Worm (Caenorhabditis elegans) whole organism, early embryonic: ENCODE data around the gene srz-71.

Experiments used
- B0310.2 ChIP-seq: sonication (generic microtip); optimal IDR thresholded peaks from 2 replicates; lab custom pipeline; 2016; ENCODE audit warnings: mild to moderate bottlenecking, missing genetic modification characterization, missing compliant biosample characterization
- aly-1 ChIP-seq: sonication (generic microtip); optimal IDR thresholded peaks from 2 replicates; lab custom pipeline; 2016; ENCODE audit warnings: missing genetic modification characterization, missing compliant biosample characterization
- ama-1 ChIP-seq: fragments of 150-350 bp; optimal IDR thresholded peaks from 2 replicates; lab custom pipeline; 2014
- ceh-13 ChIP-seq: fragments of 200-800 bp; sonication (Bioruptor generic); optimal IDR thresholded peaks from 2 replicates; lab custom pipeline; 2018; ENCODE audit warnings: mild to moderate bottlenecking, missing genetic modification characterization, missing compliant biosample characterization
- ceh-36 ChIP-seq: sonication (generic microtip); optimal IDR thresholded peaks from 2 replicates; lab custom pipeline; 2016; ENCODE audit warnings: missing genetic modification characterization, inconsistent platforms, missing compliant biosample characterization
- ets-7 ChIP-seq: sonication (generic microtip); optimal IDR thresholded peaks from 2 replicates; lab custom pipeline; 2016; ENCODE audit warnings: missing genotype, missing genetic modification characterization, missing compliant biosample characterization
- flt-1 ChIP-seq: fragments of 200-800 bp; sonication (Bioruptor generic); IDR thresholded peaks from 2 replicates; pipeline ENCODE4 v1.3.6; 2022; ENCODE audit warnings: missing genetic modification characterization, missing compliant biosample characterization
- hnd-1 ChIP-seq: sonication (generic microtip); optimal IDR thresholded peaks from 2 replicates; lab custom pipeline; 2016; ENCODE audit warnings: missing genetic modification characterization, missing compliant biosample characterization
- tra-4 ChIP-seq: sonication (generic microtip); optimal IDR thresholded peaks from 2 replicates; lab custom pipeline; 2017; ENCODE audit warnings: missing genetic modification characterization, missing compliant biosample characterization

ce11 chrIV:16323373-16323772 lies 9.3 kb upstream of the srz-71 start, which contains the start of gene srz-104:
- TF ChIP-seq ceh-13 (no peak), ets-7 (tag; lab: Kevin White, UChicago) (no peak), ama-1 (lab: Kevin White, UChicago) (no peak), hnd-1 (tag; lab: Kevin White, UChicago) (no peak), flt-1 (no peak), B0310.2 (tag; lab: Kevin White, UChicago) (no peak), ceh-36 (tag; lab: Kevin White, UChicago) (no peak), tra-4 (no peak), aly-1 (tag; lab: Kevin White, UChicago) (no peak)
